Worm (Caenorhabditis elegans): ENCODE measurements around the gene C03B1.1.

C03B1.1 gene

ce11 chrX:6350016-6350415 is 24.5 kb upstream of the C03B1.1 start, which contains the start of gene C03B1.6:
Gene C03B1.6 (plus strand): TSS chrX:6350316.
- TF ChIP-seq lsy-2 (tag; optimal IDR thresholded peaks at IDR 0.05) (no peak), snpc-4 (tag; optimal IDR thresholded peaks at IDR 0.05) (no peak), hlh-1 (tag; optimal IDR thresholded peaks at IDR 0.05) (no peak), ztf-11 (tag; optimal IDR thresholded peaks at IDR 0.05) (no peak), unc-120 (tag; optimal IDR thresholded peaks at IDR 0.05; ENCODE audit: poor library complexity, severe bottlenecking) (no peak), nhr-76 (tag; optimal IDR thresholded peaks at IDR 0.05) (no peak), lin-32 (GFP tag; optimal IDR thresholded peaks at IDR 0.05) (no peak), nhr-12 (tag; optimal IDR thresholded peaks at IDR 0.05) (no peak), ces-1 (GFP tag; optimal IDR thresholded peaks at IDR 0.05) (no peak), flh-1 (GFP tag; optimal IDR thresholded peaks at IDR 0.05) (no peak), pha-4 (tag; optimal IDR thresholded peaks at IDR 0.05) (no peak), elt-3 (tag; optimal IDR thresholded peaks at IDR 0.05) (no peak)

- TF ChIP-seq hlh-1 (tag; optimal IDR thresholded peaks at IDR 0.05) (no peak), lsy-2 (tag; optimal IDR thresholded peaks at IDR 0.05) (no peak), ceh-43 (GFP tag; optimal IDR thresholded peaks at IDR 0.05) (no peak), blmp-1 (tag; optimal IDR thresholded peaks at IDR 0.05) (no peak), elt-3 (tag; optimal IDR thresholded peaks at IDR 0.05) (no peak), unc-39 (tag; optimal IDR thresholded peaks at IDR 0.05) (no peak), mls-2 (tag; optimal IDR thresholded peaks at IDR 0.05) (no peak), nhr-76 (tag; optimal IDR thresholded peaks at IDR 0.05) (no peak), mep-1 (tag; optimal IDR thresholded peaks at IDR 0.05) (no peak), nhr-2 (tag; optimal IDR thresholded peaks at IDR 0.05) (no peak), ceh-39 (tag; optimal IDR thresholded peaks at IDR 0.05) (no peak), nhr-12 (tag; optimal IDR thresholded peaks at IDR 0.05) (no peak), nhr-28 (tag; optimal IDR thresholded peaks at IDR 0.05) (no peak), lin-32 (GFP tag; optimal IDR thresholded peaks at IDR 0.05) (no peak), sptf-1 (tag; optimal IDR thresholded peaks at IDR 0.05) (no peak), ham-2 (GFP tag; optimal IDR thresholded peaks at IDR 0.05) (no peak), nhr-237 (tag; optimal IDR thresholded peaks at IDR 0.05) (no peak), mab-5 (tag; optimal IDR thresholded peaks at IDR 0.05) (no peak), cnd-1 (tag; optimal IDR thresholded peaks at IDR 0.05) (no peak)
These were observed 20.8 kb upstream of the C03B1.1 start for ce11 chrX:6353763-6354162.

ce11 chrX:6355030-6355635 is 19.4 kb upstream of the C03B1.1 start, which contains the start of gene C03B1.5:
Gene C03B1.5 (plus strand): TSS chrX:6355585.
- TF ChIP-seq bed-3 (GFP tag; optimal IDR thresholded peaks at IDR 0.05) = no peak

- TF ChIP-seq pha-4 (tag; optimal IDR thresholded peaks at IDR 0.05) (no peak), ceh-83 (GFP tag; optimal IDR thresholded peaks at IDR 0.05) (no peak), zip-8 (tag; optimal IDR thresholded peaks at IDR 0.05) (no peak), flh-1 (GFP tag; optimal IDR thresholded peaks at IDR 0.05) (no peak), tbx-8 (GFP tag; optimal IDR thresholded peaks at IDR 0.05) (no peak), mep-1 (tag; optimal IDR thresholded peaks at IDR 0.05) (no peak), unc-120 (tag; optimal IDR thresholded peaks at IDR 0.05; ENCODE audit: poor library complexity, severe bottlenecking) (no peak), cnd-1 (tag; optimal IDR thresholded peaks at IDR 0.05) (no peak), ces-1 (GFP tag; optimal IDR thresholded peaks at IDR 0.05) (no peak), snpc-4 (tag; optimal IDR thresholded peaks at IDR 0.05) (no peak), elt-3 (tag; optimal IDR thresholded peaks at IDR 0.05) (no peak), bed-3 (GFP tag; optimal IDR thresholded peaks at IDR 0.05) (no peak), nhr-237 (tag; optimal IDR thresholded peaks at IDR 0.05) (no peak), sem-2 (GFP tag; optimal IDR thresholded peaks at IDR 0.05) (no peak), unc-62 (GFP tag; optimal IDR thresholded peaks at IDR 0.05) (no peak), ceh-43 (GFP tag; optimal IDR thresholded peaks at IDR 0.05) (no peak), ceh-39 (tag; optimal IDR thresholded peaks at IDR 0.05) (no peak), mls-2 (tag; optimal IDR thresholded peaks at IDR 0.05) (no peak), nhr-28 (tag; optimal IDR thresholded peaks at IDR 0.05) (no peak), ham-2 (GFP tag; optimal IDR thresholded peaks at IDR 0.05) (no peak)
These were observed 16.8 kb upstream of the C03B1.1 start, which contains the start of gene C03B1.10 for ce11 chrX:6357772-6358171. Gene C03B1.10 (minus strand): TSS chrX:6357872.

- no peak for TF ChIP-seq lin-32 (GFP tag; optimal IDR thresholded peaks at IDR 0.05)
- no peak for TF ChIP-seq elt-3 (tag; optimal IDR thresholded peaks at IDR 0.05)
- TF ChIP-seq nhr-28 (tag; optimal IDR thresholded peaks at IDR 0.05) = no peak
- no peak for TF ChIP-seq ces-1 (GFP tag; optimal IDR thresholded peaks at IDR 0.05)
- TF ChIP-seq M03D4.4 (tag; optimal IDR thresholded peaks at IDR 0.05) = no peak
- TF ChIP-seq cnd-1 (tag; optimal IDR thresholded peaks at IDR 0.05) = no peak
- no peak for TF ChIP-seq pha-4 (tag; optimal IDR thresholded peaks at IDR 0.05)
These were observed 14.5 kb upstream of the C03B1.1 start for ce11 chrX:6360077-6360476.

Data from whole organism, mixed stage, embryonic.